Fruit fly (Drosophila melanogaster): ENCODE results near the gene CG31624.

DNA sequence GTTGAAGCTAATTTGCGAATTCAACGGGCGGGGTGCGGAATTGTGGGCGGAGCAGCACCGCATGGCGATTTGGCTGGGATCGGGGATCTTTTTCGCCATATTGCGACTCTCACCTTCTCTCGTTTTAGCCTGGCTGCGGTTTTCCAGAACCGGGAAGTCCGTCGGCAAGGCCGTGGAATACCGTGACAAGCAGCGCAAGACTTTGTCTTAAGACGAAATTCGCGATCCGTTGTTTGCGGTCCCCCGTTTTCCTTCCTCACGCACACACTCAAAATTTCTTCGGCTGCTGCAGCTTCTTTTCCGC, 21.0 kb downstream of the CG31624 start:
- TF ChIP-seq CG8301 (tag; optimal IDR thresholded peaks at IDR 0.05) (no peak), CG32121 (GFP tag; IDR thresholded peaks at IDR 0.05) (no peak), gl (tag; optimal IDR thresholded peaks at IDR 0.05) (no peak), CG14655 (GFP tag; optimal IDR thresholded peaks at IDR 0.05) (no peak), Ets98B (GFP tag; IDR thresholded peaks at IDR 0.05) (no peak), D1 (tag; optimal IDR thresholded peaks at IDR 0.05) (no peak), CG12605 (GFP tag; IDR thresholded peaks at IDR 0.05) (no peak), CG34367 (tag; optimal IDR thresholded peaks at IDR 0.05) (no peak)
